Worm (Caenorhabditis elegans) whole organism, young adult: ENCODE results near the gene nep-1.

ENCODE experiments used
- B0019.2 ChIP-seq: fragments of 200-800 bp; sonication (Bioruptor generic); conservative IDR thresholded peaks from 2 replicates; pipeline ENCODE4 v1.3.6; 2022; ENCODE audit warnings: missing genetic modification reagents, missing genetic modification characterization, missing compliant biosample characterization
- F49E8.2 ChIP-seq: sonication (generic microtip); optimal IDR thresholded peaks from 3 replicates; lab custom pipeline; 2017; ENCODE audit warnings: missing genetic modification characterization, mild to moderate bottlenecking, missing compliant biosample characterization, antibody characterized with exemption, moderate library complexity; ENCODE audit not compliant: insufficient read depth
- F52B5.7 ChIP-seq: sonication (generic microtip); optimal IDR thresholded peaks from 2 replicates; lab custom pipeline; 2016; ENCODE audit warnings: mild to moderate bottlenecking, missing genetic modification characterization, missing compliant biosample characterization
- F55B11.4 ChIP-seq: sonication (generic microtip); optimal IDR thresholded peaks from 2 replicates; lab custom pipeline; 2016; ENCODE audit warnings: missing compliant biosample characterization, missing genetic modification characterization, borderline replicate concordance; ENCODE audit not compliant: insufficient read depth
- F57C9.4 ChIP-seq: sonication (generic microtip); optimal IDR thresholded peaks from 2 replicates; lab custom pipeline; 2017; ENCODE audit warnings: mild to moderate bottlenecking, missing genetic modification characterization, missing compliant biosample characterization
- Y67H2A.10 ChIP-seq: fragments of 200-800 bp; sonication (Bioruptor generic); conservative IDR thresholded peaks from 2 replicates; pipeline ENCODE4 v1.3.6; 2022; ENCODE audit warnings: missing genetic modification reagents, missing genetic modification characterization, missing compliant biosample characterization
- ZK185.1 ChIP-seq: sonication (generic microtip); optimal IDR thresholded peaks from 2 replicates; lab custom pipeline; 2016; ENCODE audit warnings: mild to moderate bottlenecking, missing genetic modification characterization, missing compliant biosample characterization; ENCODE audit not compliant: poor library complexity, severe bottlenecking
- akir-1 ChIP-seq: fragments of 200-800 bp; sonication (Bioruptor generic); optimal IDR thresholded peaks from 2 replicates; lab custom pipeline; 2018; ENCODE audit warnings: mild to moderate bottlenecking, missing genetic modification characterization, moderate library complexity, missing compliant biosample characterization
- ama-1 ChIP-seq, 3 experiments: fragments of 150-350 bp in 1 of 3; sonication (generic microtip) in 2 of 3; optimal IDR thresholded peaks; 2 replicates each; lab custom pipeline; 2014 to 2018; ENCODE audit warnings: missing biosample characterization in 2 of 3, missing genetic modification characterization in 2 of 3, missing genetic modification reagents in 2 of 3
- atf-7 ChIP-seq: sonication (generic microtip); optimal IDR thresholded peaks from 2 replicates; lab custom pipeline; 2017; ENCODE audit warnings: mild to moderate bottlenecking, missing genetic modification characterization, missing compliant biosample characterization
- attf-5 ChIP-seq: fragments of 200-800 bp; sonication (Bioruptor generic); optimal IDR thresholded peaks from 2 replicates; lab custom pipeline; 2018; ENCODE audit warnings: mild to moderate bottlenecking, missing genetic modification characterization, missing compliant biosample characterization
- cebp-1 ChIP-seq, 2 experiments: fragments of 200-800 bp in 1 of 2; sonication (Bioruptor generic) in 1 of 2; sonication (generic microtip) in 1 of 2; IDR thresholded peaks in 1 of 2; optimal IDR thresholded peaks in 1 of 2; 2 replicates each; pipeline versions ENCODE4 v1.3.6 to Lab custom; 2017 to 2022; ENCODE audit warnings: missing compliant biosample characterization in 2 of 2, missing genetic modification characterization in 2 of 2, mild to moderate bottlenecking in 1 of 2, missing genetic modification reagents in 1 of 2, moderate library complexity in 1 of 2
- ceh-91 ChIP-seq: fragments of 200-800 bp; sonication (Bioruptor generic); IDR thresholded peaks from 2 replicates; pipeline ENCODE4 v1.3.6; 2022; ENCODE audit warnings: missing genetic modification reagents, missing genetic modification characterization, missing compliant biosample characterization
- die-1 ChIP-seq: sonication (generic microtip); optimal IDR thresholded peaks from 2 replicates; lab custom pipeline; 2016; ENCODE audit warnings: missing genotype, mild to moderate bottlenecking, missing genetic modification characterization, missing compliant biosample characterization
- egl-44 ChIP-seq: fragments of 200-800 bp; sonication (Bioruptor generic); IDR thresholded peaks from 2 replicates; pipeline ENCODE4 v1.3.6; 2022; ENCODE audit warnings: missing genetic modification reagents, missing genetic modification characterization, missing compliant biosample characterization
- hlh-12 ChIP-seq: sonication (generic microtip); optimal IDR thresholded peaks from 2 replicates; lab custom pipeline; 2016; ENCODE audit warnings: missing genetic modification characterization, missing compliant biosample characterization
- hlh-26 ChIP-seq: fragments of 200-800 bp; sonication (Bioruptor generic); conservative IDR thresholded peaks from 2 replicates; pipeline ENCODE4 v1.3.6; 2022; ENCODE audit warnings: missing genetic modification reagents, missing genetic modification characterization, missing compliant biosample characterization
- hmg-20 ChIP-seq: fragments of 200-800 bp; sonication (Bioruptor generic); IDR thresholded peaks from 2 replicates; pipeline ENCODE4 v1.3.6; 2022; ENCODE audit warnings: missing genetic modification reagents, missing genetic modification characterization, missing compliant biosample characterization
- hrde-1 ChIP-seq: sonication (generic microtip); optimal IDR thresholded peaks from 2 replicates; lab custom pipeline; 2016; ENCODE audit warnings: missing genetic modification characterization, mild to moderate bottlenecking, missing compliant biosample characterization, moderate library complexity, missing genotype, missing genetic modification reagents, borderline replicate concordance
- let-607 ChIP-seq, 2 experiments: fragments of 200-800 bp in 1 of 2; sonication (Bioruptor generic) in 1 of 2; sonication (generic microtip) in 1 of 2; optimal IDR thresholded peaks; 2 replicates each; lab custom pipeline; 2016 to 2018; ENCODE audit warnings: mild to moderate bottlenecking in 2 of 2, missing compliant biosample characterization in 2 of 2, missing genetic modification characterization in 2 of 2, moderate library complexity in 2 of 2, missing genotype in 1 of 2
- lsl-1 ChIP-seq: fragments of 200-800 bp; sonication (Bioruptor generic); optimal IDR thresholded peaks from 2 replicates; lab custom pipeline; 2018; ENCODE audit warnings: mild to moderate bottlenecking, missing genetic modification characterization, moderate library complexity, missing compliant biosample characterization
- madf-10 ChIP-seq: sonication (generic microtip); optimal IDR thresholded peaks from 2 replicates; lab custom pipeline; 2016; ENCODE audit warnings: mild to moderate bottlenecking, missing genetic modification characterization, missing compliant biosample characterization
- nfyb-1 ChIP-seq: fragments of 200-800 bp; sonication (Bioruptor generic); IDR thresholded peaks from 2 replicates; pipeline ENCODE4 v1.3.6; 2022; ENCODE audit warnings: missing genetic modification reagents, missing genetic modification characterization, missing compliant biosample characterization
- nhr-27 ChIP-seq: fragments of 200-800 bp; sonication (Bioruptor generic); optimal IDR thresholded peaks from 2 replicates; lab custom pipeline; 2018; ENCODE audit warnings: mild to moderate bottlenecking, missing genetic modification characterization, moderate library complexity, missing compliant biosample characterization
- nhr-80 ChIP-seq: sonication (generic microtip); optimal IDR thresholded peaks from 2 replicates; lab custom pipeline; 2016; ENCODE audit warnings: missing genetic modification characterization, missing compliant biosample characterization
- rec-8 ChIP-seq, 2 experiments: sonication (generic microtip); optimal IDR thresholded peaks; 2 replicates each; lab custom pipeline; 2016; ENCODE audit warnings: mild to moderate bottlenecking in 2 of 2, missing genetic modification characterization in 2 of 2, missing genetic modification reagents in 2 of 2, missing genotype in 2 of 2, missing biosample characterization in 1 of 2, missing compliant biosample characterization in 1 of 2, moderate library complexity in 1 of 2
- snpc-1.3 ChIP-seq: sonication (generic microtip); optimal IDR thresholded peaks from 2 replicates; lab custom pipeline; 2017; ENCODE audit warnings: missing genetic modification characterization, mild to moderate bottlenecking, missing compliant biosample characterization, antibody characterized with exemption, moderate library complexity, missing genotype, missing genetic modification reagents; ENCODE audit not compliant: insufficient read depth
- ztf-3 ChIP-seq: fragments of 200-800 bp; sonication (Bioruptor generic); optimal IDR thresholded peaks from 2 replicates; lab custom pipeline; 2018; ENCODE audit warnings: mild to moderate bottlenecking, missing genetic modification characterization, missing compliant biosample characterization

Gene nep-1

ce11 chrII:11649239-11649638 is 7.7 kb downstream of the nep-1 start:
- peak; percentile 17; the same call in 1 of the 2 replicates for TF ChIP-seq nfyb-1
- TF ChIP-seq Y67H2A.10 (GFP tag; lab: Robert Waterston, UW): no peak
- TF ChIP-seq F49E8.2 (tag; lab: Kevin White, UChicago): no peak
- TF ChIP-seq snpc-1.3 (tag; lab: Kevin White, UChicago): no peak
- no peak for TF ChIP-seq F55B11.4 (tag; lab: Kevin White, UChicago)
- no peak for TF ChIP-seq akir-1 (GFP tag; lab: Kevin White, UChicago)
- no peak for TF ChIP-seq attf-5 (GFP tag; lab: Kevin White, UChicago)
- TF ChIP-seq cebp-1 (GFP tag; IDR thresholded peaks at IDR 0.05; lab: Robert Waterston, UW): peak; percentile 93
- TF ChIP-seq cebp-1 (tag; optimal IDR thresholded peaks at IDR 0.05; lab: Kevin White, UChicago): peak; percentile 97
- TF ChIP-seq F57C9.4 (tag; lab: Kevin White, UChicago): no peak
- TF ChIP-seq hlh-12: no peak
- TF ChIP-seq, all 124 proteins: peak for 2

- TF ChIP-seq ama-1 (optimal IDR thresholded peaks at IDR 0.05; lab: Kevin White, UChicago): no peak
- TF ChIP-seq ama-1 (GFP tag; optimal IDR thresholded peaks at IDR 0.05; lab: Kevin White, UChicago): no peak
- TF ChIP-seq hlh-26 (GFP tag; lab: Robert Waterston, UW): no peak
- TF ChIP-seq lsl-1 (GFP tag; lab: Kevin White, UChicago): no peak
- TF ChIP-seq let-607 (tag; optimal IDR thresholded peaks at IDR 0.05; lab: Kevin White, UChicago): no peak
- peak; percentile 16 for TF ChIP-seq nhr-80
Measured at ce11 chrII:11646874-11647273, 10.1 kb downstream of the nep-1 start.

- TF ChIP-seq nhr-80 (peak; percentile 30), atf-7 (tag; lab: Kevin White, UChicago) (no peak)
Measured at ce11 chrII:11646276-11646797, 10.6 kb downstream of the nep-1 start, which contains the start of gene ghi-1. Gene ghi-1, plus strand, starts transcription at chrII:11646747.

ce11 chrII:11645383-11645782 is 11.6 kb downstream of the nep-1 start:
- TF ChIP-seq hrde-1 (no peak), ZK185.1 (tag; lab: Kevin White, UChicago) (no peak), Y67H2A.10 (GFP tag; lab: Robert Waterston, UW) (no peak), ztf-3 (no peak), die-1 (tag; lab: Kevin White, UChicago) (no peak), madf-10 (no peak), F52B5.7 (tag; lab: Kevin White, UChicago) (no peak), rec-8 (tag; optimal IDR thresholded peaks at IDR 0.05; lab: Kevin White, UChicago) (no peak), hmg-20 (no peak)
- TF ChIP-seq, all 124 proteins: peak for 0

ce11 chrII:11644535-11644934 is 12.4 kb downstream of the nep-1 start:
- no peak for TF ChIP-seq egl-44 (GFP tag; lab: Robert Waterston, UW)

- TF ChIP-seq nhr-27 (tag; lab: Kevin White, UChicago) (no peak), ceh-91 (GFP tag; lab: Robert Waterston, UW) (no peak), B0019.2 (GFP tag; lab: Robert Waterston, UW) (no peak)
Measured at ce11 chrII:11642736-11643135, 14.2 kb downstream of the nep-1 start.
